Worm (Caenorhabditis elegans) whole organism, early embryonic: Measurements from ENCODE around the gene Y17D7C.6.

Source experiments
- B0310.2 ChIP-seq: sonication (generic microtip); optimal IDR thresholded peaks from 2 replicates; lab custom pipeline; 2016; ENCODE audit warnings: mild to moderate bottlenecking, missing genetic modification characterization, missing compliant biosample characterization
- F13C5.2 ChIP-seq: sonication (generic microtip); optimal IDR thresholded peaks from 2 replicates; lab custom pipeline; 2017; ENCODE audit warnings: mild to moderate bottlenecking, missing genetic modification characterization, inconsistent platforms, missing compliant biosample characterization
- aly-1 ChIP-seq: sonication (generic microtip); optimal IDR thresholded peaks from 2 replicates; lab custom pipeline; 2016; ENCODE audit warnings: missing genetic modification characterization, missing compliant biosample characterization
- ama-1 ChIP-seq: fragments of 150-350 bp; optimal IDR thresholded peaks from 2 replicates; lab custom pipeline; 2014
- ceh-13 ChIP-seq: fragments of 200-800 bp; sonication (Bioruptor generic); optimal IDR thresholded peaks from 2 replicates; lab custom pipeline; 2018; ENCODE audit warnings: mild to moderate bottlenecking, missing genetic modification characterization, missing compliant biosample characterization
- ceh-36 ChIP-seq: sonication (generic microtip); optimal IDR thresholded peaks from 2 replicates; lab custom pipeline; 2016; ENCODE audit warnings: missing genetic modification characterization, inconsistent platforms, missing compliant biosample characterization
- ets-7 ChIP-seq: sonication (generic microtip); optimal IDR thresholded peaks from 2 replicates; lab custom pipeline; 2016; ENCODE audit warnings: missing genotype, missing genetic modification characterization, missing compliant biosample characterization
- flt-1 ChIP-seq: fragments of 200-800 bp; sonication (Bioruptor generic); IDR thresholded peaks from 2 replicates; pipeline ENCODE4 v1.3.6; 2022; ENCODE audit warnings: missing genetic modification characterization, missing compliant biosample characterization
- hmbx-1 ChIP-seq: sonication (generic microtip); optimal IDR thresholded peaks from 2 replicates; lab custom pipeline; 2016; ENCODE audit warnings: mild to moderate bottlenecking, missing genetic modification characterization, missing compliant biosample characterization
- hmg-4 ChIP-seq: fragments of 200-800 bp; sonication (Bioruptor generic); optimal IDR thresholded peaks from 2 replicates; lab custom pipeline; 2018; ENCODE audit warnings: mild to moderate bottlenecking, missing genetic modification characterization, missing compliant biosample characterization
- hnd-1 ChIP-seq: sonication (generic microtip); optimal IDR thresholded peaks from 2 replicates; lab custom pipeline; 2016; ENCODE audit warnings: missing genetic modification characterization, missing compliant biosample characterization
- pes-1 ChIP-seq: fragments of 200-800 bp; sonication (Bioruptor generic); IDR thresholded peaks from 2 replicates; pipeline ENCODE4 v1.3.6; 2022; ENCODE audit warnings: missing genetic modification reagents, missing genetic modification characterization, missing compliant biosample characterization
- scrt-1 ChIP-seq: fragments of 200-800 bp; sonication (Bioruptor generic); IDR thresholded peaks from 2 replicates; pipeline ENCODE4 v1.3.6; 2022; ENCODE audit warnings: missing genetic modification characterization, missing compliant biosample characterization
- sea-1 ChIP-seq: fragments of 200-800 bp; sonication (Bioruptor generic); conservative IDR thresholded peaks from 2 replicates; pipeline ENCODE4 v1.3.6; 2022; ENCODE audit warnings: missing genetic modification characterization, missing compliant biosample characterization
- tbx-11 ChIP-seq: fragments of 200-800 bp; sonication (Bioruptor generic); IDR thresholded peaks from 2 replicates; pipeline ENCODE4 v1.3.6; 2022; ENCODE audit warnings: missing genetic modification characterization, missing compliant biosample characterization
- tbx-37 ChIP-seq: fragments of 200-800 bp; sonication (Bioruptor generic); conservative IDR thresholded peaks from 2 replicates; pipeline ENCODE4 v1.3.6; 2022; ENCODE audit warnings: missing genetic modification reagents, missing genetic modification characterization, missing compliant biosample characterization
- tra-4 ChIP-seq: sonication (generic microtip); optimal IDR thresholded peaks from 2 replicates; lab custom pipeline; 2017; ENCODE audit warnings: missing genetic modification characterization, missing compliant biosample characterization

The Y17D7C.6 gene

ce11 chrV:18684455-18684987, 25.1 kb upstream of the Y17D7C.6 start, which contains the start of gene Y69H2.17:
Gene Y69H2.17, plus strand, starts transcription at chrV:18684937.
- TF ChIP-seq F13C5.2 (no peak), sea-1 (GFP tag; lab: Robert Waterston, UW) (no peak), ceh-13 (GFP tag; lab: Kevin White, UChicago) (no peak), hmbx-1 (tag; lab: Kevin White, UChicago) (no peak), ets-7 (tag; lab: Kevin White, UChicago) (no peak), flt-1 (GFP tag; lab: Robert Waterston, UW) (no peak), tra-4 (tag; lab: Kevin White, UChicago) (no peak), scrt-1 (GFP tag; lab: Robert Waterston, UW) (no peak), B0310.2 (tag; lab: Kevin White, UChicago) (no peak), tbx-37 (GFP tag; lab: Robert Waterston, UW) (no peak), ama-1 (lab: Kevin White, UChicago) (no peak)

DNA sequence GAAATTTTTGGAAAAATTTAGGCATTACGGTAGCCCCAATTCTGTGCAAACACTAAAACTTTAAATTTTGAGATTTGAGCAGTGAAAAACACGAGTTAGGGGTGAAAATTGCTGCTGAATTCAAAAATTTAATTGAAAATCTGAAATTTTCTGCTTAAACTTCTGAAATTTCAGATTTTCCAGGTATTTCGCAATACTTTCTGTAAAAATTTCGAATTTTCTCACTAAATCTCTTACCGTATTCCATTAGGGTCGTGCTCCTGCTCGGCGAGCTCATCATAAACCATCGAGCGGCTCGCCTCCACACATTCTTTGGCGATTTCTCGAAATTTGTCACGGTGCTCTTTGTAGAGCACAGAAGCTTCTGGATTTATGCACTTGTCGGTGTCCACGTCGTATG, 22.2 kb upstream of the Y17D7C.6 start:
- TF ChIP-seq hmbx-1 (tag; lab: Kevin White, UChicago), result no peak
- no peak for TF ChIP-seq scrt-1 (GFP tag; lab: Robert Waterston, UW)
- TF ChIP-seq tbx-11 (GFP tag; lab: Robert Waterston, UW), result no peak
- no peak for TF ChIP-seq aly-1 (tag; lab: Kevin White, UChicago)
- TF ChIP-seq ceh-13 (GFP tag; lab: Kevin White, UChicago), result no peak
- no peak for TF ChIP-seq hmg-4 (GFP tag; lab: Kevin White, UChicago)
- no peak for TF ChIP-seq B0310.2 (tag; lab: Kevin White, UChicago)

- peak; percentile 5 for TF ChIP-seq hmg-4 (GFP tag; lab: Kevin White, UChicago)
- no peak for TF ChIP-seq scrt-1 (GFP tag; lab: Robert Waterston, UW)
Observed at ce11 chrV:18689681-18690080, 19.9 kb upstream of the Y17D7C.6 start, which contains the start of the genes ubc-19 and Y69H2.7. Gene ubc-19, minus strand, starts transcription at chrV:18689762. Gene Y69H2.7, plus strand, starts transcription at chrV:18689989.

- TF ChIP-seq hnd-1 (tag; lab: Kevin White, UChicago), result no peak
- no peak for TF ChIP-seq F13C5.2
Observed at ce11 chrV:18695469-18695868, 14.1 kb upstream of the Y17D7C.6 start.

ce11 chrV:18699326-18699725, 10.3 kb upstream of the Y17D7C.6 start, which contains the start of gene nhr-241:
Gene nhr-241, plus strand, starts transcription at chrV:18699451.
- TF ChIP-seq flt-1 (GFP tag; lab: Robert Waterston, UW) (no peak), tbx-37 (GFP tag; lab: Robert Waterston, UW) (no peak), ama-1 (lab: Kevin White, UChicago) (no peak), ceh-36 (tag; lab: Kevin White, UChicago) (no peak), scrt-1 (GFP tag; lab: Robert Waterston, UW) (no peak), tbx-11 (GFP tag; lab: Robert Waterston, UW) (no peak), hmg-4 (GFP tag; lab: Kevin White, UChicago) (no peak), hmbx-1 (tag; lab: Kevin White, UChicago) (no peak), pes-1 (GFP tag; lab: Robert Waterston, UW) (no peak), tra-4 (tag; lab: Kevin White, UChicago) (no peak), hnd-1 (tag; lab: Kevin White, UChicago) (no peak), ceh-13 (GFP tag; lab: Kevin White, UChicago) (no peak), ets-7 (tag; lab: Kevin White, UChicago) (no peak), sea-1 (GFP tag; lab: Robert Waterston, UW) (no peak), aly-1 (tag; lab: Kevin White, UChicago) (no peak), B0310.2 (tag; lab: Kevin White, UChicago) (no peak), F13C5.2 (no peak)

- no peak for TF ChIP-seq scrt-1 (GFP tag; lab: Robert Waterston, UW)
- TF ChIP-seq ceh-36 (tag; lab: Kevin White, UChicago), result no peak
- TF ChIP-seq tbx-11 (GFP tag; lab: Robert Waterston, UW), result no peak
- TF ChIP-seq sea-1 (GFP tag; lab: Robert Waterston, UW), result no peak
- no peak for TF ChIP-seq hmbx-1 (tag; lab: Kevin White, UChicago)
- no peak for TF ChIP-seq tra-4 (tag; lab: Kevin White, UChicago)
- no peak for TF ChIP-seq pes-1 (GFP tag; lab: Robert Waterston, UW)
- no peak for TF ChIP-seq B0310.2 (tag; lab: Kevin White, UChicago)
- no peak for TF ChIP-seq ama-1 (lab: Kevin White, UChicago)
- no peak for TF ChIP-seq aly-1 (tag; lab: Kevin White, UChicago)
- TF ChIP-seq tbx-37 (GFP tag; lab: Robert Waterston, UW), result no peak
- TF ChIP-seq hnd-1 (tag; lab: Kevin White, UChicago), result no peak
- no peak for TF ChIP-seq F13C5.2
- no peak for TF ChIP-seq ceh-13 (GFP tag; lab: Kevin White, UChicago)
Observed at ce11 chrV:18701306-18701705, 8.3 kb upstream of the Y17D7C.6 start, which contains the start of gene Y69H2.9. Gene Y69H2.9, plus strand, starts transcription at chrV:18701538.

ce11 chrV:18705319-18706062, 4.1 kb upstream of the Y17D7C.6 start:
- TF ChIP-seq flt-1 (GFP tag; lab: Robert Waterston, UW) (peak; percentile 35; the same call in 1 of the 2 replicates), ceh-36 (tag; lab: Kevin White, UChicago) (peak; percentile 22), ceh-13 (GFP tag; lab: Kevin White, UChicago) (no peak), tbx-37 (GFP tag; lab: Robert Waterston, UW) (no peak), tbx-11 (GFP tag; lab: Robert Waterston, UW) (peak; percentile 65; the same call in 1 of the 2 replicates), tra-4 (tag; lab: Kevin White, UChicago) (no peak)
